Worm (Caenorhabditis elegans) whole organism, early embryonic: ENCODE results near the gene K07F5.22.
"Not testable (repeated sequence)": the region's sequence is repeated elsewhere in the genome, so short reads cannot be mapped to it uniquely, and the experiment has no call there.

Source experiments
- B0310.2 ChIP-seq: sonication (generic microtip); optimal IDR thresholded peaks from 2 replicates; lab custom pipeline; 2016; ENCODE audit warnings: mild to moderate bottlenecking, missing genetic modification characterization, missing compliant biosample characterization
- F13C5.2 ChIP-seq: sonication (generic microtip); optimal IDR thresholded peaks from 2 replicates; lab custom pipeline; 2017; ENCODE audit warnings: mild to moderate bottlenecking, missing genetic modification characterization, inconsistent platforms, missing compliant biosample characterization
- aly-1 ChIP-seq: sonication (generic microtip); optimal IDR thresholded peaks from 2 replicates; lab custom pipeline; 2016; ENCODE audit warnings: missing genetic modification characterization, missing compliant biosample characterization
- ama-1 ChIP-seq: fragments of 150-350 bp; optimal IDR thresholded peaks from 2 replicates; lab custom pipeline; 2014
- ceh-13 ChIP-seq: fragments of 200-800 bp; sonication (Bioruptor generic); optimal IDR thresholded peaks from 2 replicates; lab custom pipeline; 2018; ENCODE audit warnings: mild to moderate bottlenecking, missing genetic modification characterization, missing compliant biosample characterization
- ceh-36 ChIP-seq: sonication (generic microtip); optimal IDR thresholded peaks from 2 replicates; lab custom pipeline; 2016; ENCODE audit warnings: missing genetic modification characterization, inconsistent platforms, missing compliant biosample characterization
- ets-7 ChIP-seq: sonication (generic microtip); optimal IDR thresholded peaks from 2 replicates; lab custom pipeline; 2016; ENCODE audit warnings: missing genotype, missing genetic modification characterization, missing compliant biosample characterization
- flt-1 ChIP-seq: fragments of 200-800 bp; sonication (Bioruptor generic); IDR thresholded peaks from 2 replicates; pipeline ENCODE4 v1.3.6; 2022; ENCODE audit warnings: missing genetic modification characterization, missing compliant biosample characterization
- hmbx-1 ChIP-seq: sonication (generic microtip); optimal IDR thresholded peaks from 2 replicates; lab custom pipeline; 2016; ENCODE audit warnings: mild to moderate bottlenecking, missing genetic modification characterization, missing compliant biosample characterization
- hmg-4 ChIP-seq: fragments of 200-800 bp; sonication (Bioruptor generic); optimal IDR thresholded peaks from 2 replicates; lab custom pipeline; 2018; ENCODE audit warnings: mild to moderate bottlenecking, missing genetic modification characterization, missing compliant biosample characterization
- hnd-1 ChIP-seq: sonication (generic microtip); optimal IDR thresholded peaks from 2 replicates; lab custom pipeline; 2016; ENCODE audit warnings: missing genetic modification characterization, missing compliant biosample characterization
- pes-1 ChIP-seq: fragments of 200-800 bp; sonication (Bioruptor generic); IDR thresholded peaks from 2 replicates; pipeline ENCODE4 v1.3.6; 2022; ENCODE audit warnings: missing genetic modification reagents, missing genetic modification characterization, missing compliant biosample characterization
- scrt-1 ChIP-seq: fragments of 200-800 bp; sonication (Bioruptor generic); IDR thresholded peaks from 2 replicates; pipeline ENCODE4 v1.3.6; 2022; ENCODE audit warnings: missing genetic modification characterization, missing compliant biosample characterization
- sea-1 ChIP-seq: fragments of 200-800 bp; sonication (Bioruptor generic); conservative IDR thresholded peaks from 2 replicates; pipeline ENCODE4 v1.3.6; 2022; ENCODE audit warnings: missing genetic modification characterization, missing compliant biosample characterization
- tbx-11 ChIP-seq: fragments of 200-800 bp; sonication (Bioruptor generic); IDR thresholded peaks from 2 replicates; pipeline ENCODE4 v1.3.6; 2022; ENCODE audit warnings: missing genetic modification characterization, missing compliant biosample characterization
- tbx-37 ChIP-seq: fragments of 200-800 bp; sonication (Bioruptor generic); conservative IDR thresholded peaks from 2 replicates; pipeline ENCODE4 v1.3.6; 2022; ENCODE audit warnings: missing genetic modification reagents, missing genetic modification characterization, missing compliant biosample characterization
- tra-4 ChIP-seq: sonication (generic microtip); optimal IDR thresholded peaks from 2 replicates; lab custom pipeline; 2017; ENCODE audit warnings: missing genetic modification characterization, missing compliant biosample characterization

Gene K07F5.22

ce11 chrIV:9891938-9892337 lies 27.1 kb downstream of the K07F5.22 start, which contains the start of gene F32B6.4:
Gene F32B6.4, minus strand, starts transcription at chrIV:9892038.
- TF ChIP-seq hmbx-1 (tag; lab: Kevin White, UChicago), result no peak
- no peak for TF ChIP-seq flt-1
- TF ChIP-seq hmg-4 (GFP tag; lab: Kevin White, UChicago), result no peak
- TF ChIP-seq tbx-11, result no peak
- no peak for TF ChIP-seq aly-1 (tag; lab: Kevin White, UChicago)
- no peak for TF ChIP-seq tra-4 (tag; lab: Kevin White, UChicago)
- TF ChIP-seq ceh-36, result no peak
- no peak for TF ChIP-seq sea-1
- TF ChIP-seq scrt-1 (GFP tag; lab: Robert Waterston, UW), result no peak
- TF ChIP-seq ets-7 (tag; lab: Kevin White, UChicago), result no peak
- TF ChIP-seq pes-1 (GFP tag; lab: Robert Waterston, UW), result no peak
- TF ChIP-seq ama-1, result no peak
- TF ChIP-seq ceh-13, result no peak

ce11 chrIV:9893649-9894048 lies 28.8 kb downstream of the K07F5.22 start, which contains the start of gene sss-1:
Gene sss-1, minus strand, starts transcription at chrIV:9893749.
- not testable (repeated sequence) for TF ChIP-seq tbx-37, flt-1, ceh-36

DNA sequence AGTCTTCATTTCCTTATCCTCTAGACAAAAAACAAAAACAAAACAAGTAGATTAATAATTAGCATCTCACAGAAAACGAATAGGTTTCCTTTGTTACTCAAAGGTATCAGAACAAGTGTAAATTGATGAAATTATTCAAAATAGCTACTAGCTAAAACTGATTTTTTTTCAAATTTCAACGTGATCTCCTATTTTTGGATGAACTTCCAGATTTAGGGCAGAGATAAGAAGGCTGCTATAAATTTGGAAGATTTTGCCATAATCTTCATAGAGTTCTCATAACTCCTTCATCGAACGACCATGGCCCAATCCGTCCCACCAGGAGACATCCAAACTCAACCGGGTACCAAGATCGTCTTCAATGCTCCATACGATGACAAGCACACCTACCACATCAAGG lies 29.5 kb downstream of the K07F5.22 start, which contains the start of gene msp-77:
Gene msp-77 (plus strand): TSS at position 301 of the 400 bp plus-strand sequence.
- TF ChIP-seq aly-1 (tag; lab: Kevin White, UChicago); ceh-13; ceh-36: not testable (repeated sequence)

ce11 chrIV:9895088-9895487 lies 30.2 kb downstream of the K07F5.22 start, which contains the start of gene ssp-32:
Gene ssp-32, plus strand, starts transcription at chrIV:9895388.
- TF ChIP-seq tbx-11 (no peak), hmbx-1 (tag; lab: Kevin White, UChicago) (no peak), B0310.2 (tag; lab: Kevin White, UChicago) (no peak), hmg-4 (GFP tag; lab: Kevin White, UChicago) (no peak), ceh-13 (no peak), tra-4 (tag; lab: Kevin White, UChicago) (no peak), ceh-36 (no peak), flt-1 (no peak), F13C5.2 (tag; lab: Kevin White, UChicago) (no peak)

DNA sequence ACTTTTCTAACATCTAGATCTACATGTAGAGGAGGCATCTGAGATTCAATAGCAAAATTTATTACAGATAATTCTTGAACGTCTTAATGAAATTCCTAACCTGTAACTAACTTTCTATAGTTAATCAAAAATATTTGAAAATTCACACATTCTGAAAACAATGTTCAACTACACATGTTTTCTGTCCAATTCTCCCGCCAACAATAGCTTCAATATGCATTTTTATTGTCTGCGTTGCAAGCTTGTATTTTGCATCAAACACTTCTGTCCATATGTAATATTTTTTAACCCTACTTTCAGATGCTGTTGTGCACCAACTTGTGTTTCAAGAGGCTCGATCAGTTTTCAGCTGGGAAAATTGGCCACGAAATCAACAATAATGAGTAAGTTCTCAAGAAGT lies 33.8 kb downstream of the K07F5.22 start, which contains the start of gene tbc-3:
Gene tbc-3 (plus strand): TSS at position 301 of the 400 bp plus-strand sequence.
- TF ChIP-seq B0310.2 (tag; lab: Kevin White, UChicago), result no peak
- TF ChIP-seq pes-1 (GFP tag; lab: Robert Waterston, UW), result no peak
- no peak for TF ChIP-seq tbx-11
- no peak for TF ChIP-seq F13C5.2 (tag; lab: Kevin White, UChicago)
- TF ChIP-seq hmbx-1 (tag; lab: Kevin White, UChicago), result no peak
- TF ChIP-seq scrt-1 (GFP tag; lab: Robert Waterston, UW), result no peak
- no peak for TF ChIP-seq tbx-37
- no peak for TF ChIP-seq ceh-36
- TF ChIP-seq ama-1, result no peak
- TF ChIP-seq hmg-4 (GFP tag; lab: Kevin White, UChicago), result no peak
- TF ChIP-seq tra-4 (tag; lab: Kevin White, UChicago), result no peak
- no peak for TF ChIP-seq ets-7 (tag; lab: Kevin White, UChicago)
- TF ChIP-seq flt-1, result no peak
- no peak for TF ChIP-seq sea-1
- TF ChIP-seq aly-1 (tag; lab: Kevin White, UChicago), result no peak
- no peak for TF ChIP-seq hnd-1 (tag; lab: Kevin White, UChicago)

DNA sequence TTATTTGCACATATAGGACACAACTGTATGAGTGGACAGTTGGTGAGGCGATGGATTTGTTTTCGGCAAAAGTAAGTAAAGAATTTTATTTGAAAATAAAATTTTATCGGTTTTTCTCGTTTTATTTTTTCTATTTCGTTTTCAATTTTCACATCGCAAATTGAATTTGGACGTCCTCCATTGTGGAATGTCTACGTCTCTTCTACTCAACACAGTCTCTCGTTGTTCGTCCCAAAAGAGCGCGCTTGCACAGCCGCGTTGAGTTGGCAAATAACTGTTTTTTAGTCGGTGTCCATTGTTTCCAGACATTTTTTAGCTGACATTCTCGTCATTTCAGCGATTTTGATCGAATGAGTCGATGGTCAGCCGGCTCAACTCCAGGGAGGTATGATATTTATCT lies 34.3 kb downstream of the K07F5.22 start:
- no peak for TF ChIP-seq aly-1 (tag; lab: Kevin White, UChicago)
- no peak for TF ChIP-seq ceh-13
- TF ChIP-seq F13C5.2 (tag; lab: Kevin White, UChicago), result no peak
- no peak for TF ChIP-seq hnd-1 (tag; lab: Kevin White, UChicago)

DNA sequence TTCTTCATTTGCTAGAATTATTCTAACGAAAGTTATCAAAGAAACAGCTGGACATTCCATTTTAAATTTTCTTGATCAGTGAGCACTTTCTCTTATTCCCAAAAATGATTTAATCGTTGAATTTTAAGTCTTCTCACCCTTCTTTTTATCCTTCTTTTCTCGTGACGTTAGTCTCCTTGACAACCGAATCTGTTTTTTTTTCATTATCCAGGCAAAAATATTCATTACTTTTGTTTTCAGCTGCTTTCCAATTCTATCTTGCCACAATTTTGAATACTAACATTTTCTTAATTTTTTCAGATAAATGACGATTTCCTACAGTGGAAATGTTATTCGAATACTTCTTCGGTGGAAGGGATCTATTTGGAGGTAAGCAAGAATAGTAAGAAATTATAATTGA lies 38.7 kb downstream of the K07F5.22 start, which contains the start of gene best-13:
Gene best-13 (plus strand): TSS at position 301 of the 400 bp plus-strand sequence.
- TF ChIP-seq sea-1, result no peak
- no peak for TF ChIP-seq tbx-37

ce11 chrIV:9913064-9913463 lies 48.2 kb downstream of the K07F5.22 start:
- TF ChIP-seq tbx-37, result no peak
- no peak for TF ChIP-seq tra-4 (tag; lab: Kevin White, UChicago)
- no peak for TF ChIP-seq pes-1 (GFP tag; lab: Robert Waterston, UW)
- no peak for TF ChIP-seq ceh-36
- TF ChIP-seq F13C5.2 (tag; lab: Kevin White, UChicago), result no peak
- no peak for TF ChIP-seq ama-1
- TF ChIP-seq B0310.2 (tag; lab: Kevin White, UChicago), result no peak
- no peak for TF ChIP-seq hmg-4 (GFP tag; lab: Kevin White, UChicago)
- no peak for TF ChIP-seq scrt-1 (GFP tag; lab: Robert Waterston, UW)
- no peak for TF ChIP-seq hmbx-1 (tag; lab: Kevin White, UChicago)
- TF ChIP-seq ets-7 (tag; lab: Kevin White, UChicago), result no peak
- TF ChIP-seq flt-1, result no peak
- no peak for TF ChIP-seq aly-1 (tag; lab: Kevin White, UChicago)
- no peak for TF ChIP-seq hnd-1 (tag; lab: Kevin White, UChicago)
- no peak for TF ChIP-seq sea-1
- no peak for TF ChIP-seq ceh-13
- TF ChIP-seq tbx-11, result no peak

- TF ChIP-seq aly-1 (tag; lab: Kevin White, UChicago), result no peak
- TF ChIP-seq hmbx-1 (tag; lab: Kevin White, UChicago), result no peak
- no peak for TF ChIP-seq tra-4 (tag; lab: Kevin White, UChicago)
- TF ChIP-seq tbx-11, result no peak
- TF ChIP-seq ceh-13, result no peak
- no peak for TF ChIP-seq sea-1
- TF ChIP-seq tbx-37, result no peak
- TF ChIP-seq hmg-4 (GFP tag; lab: Kevin White, UChicago), result no peak
- no peak for TF ChIP-seq scrt-1 (GFP tag; lab: Robert Waterston, UW)
- TF ChIP-seq F13C5.2 (tag; lab: Kevin White, UChicago), result no peak
- no peak for TF ChIP-seq ets-7 (tag; lab: Kevin White, UChicago)
- TF ChIP-seq ceh-36, result no peak
- TF ChIP-seq B0310.2 (tag; lab: Kevin White, UChicago), result no peak
- TF ChIP-seq flt-1, result no peak
Observed at ce11 chrIV:9915128-9915527, 50.2 kb downstream of the K07F5.22 start.
